Worm (Caenorhabditis elegans) whole organism, early embryonic: Measurements from ENCODE around the gene cah-4.

Source experiments
- F13C5.2 ChIP-seq: sonication (generic microtip); optimal IDR thresholded peaks from 2 replicates; lab custom pipeline; 2017; ENCODE audit warnings: mild to moderate bottlenecking, missing genetic modification characterization, inconsistent platforms, missing compliant biosample characterization
- aly-1 ChIP-seq: sonication (generic microtip); optimal IDR thresholded peaks from 2 replicates; lab custom pipeline; 2016; ENCODE audit warnings: missing genetic modification characterization, missing compliant biosample characterization
- ama-1 ChIP-seq: fragments of 150-350 bp; optimal IDR thresholded peaks from 2 replicates; lab custom pipeline; 2014
- ceh-13 ChIP-seq: fragments of 200-800 bp; sonication (Bioruptor generic); optimal IDR thresholded peaks from 2 replicates; lab custom pipeline; 2018; ENCODE audit warnings: mild to moderate bottlenecking, missing genetic modification characterization, missing compliant biosample characterization
- ets-7 ChIP-seq: sonication (generic microtip); optimal IDR thresholded peaks from 2 replicates; lab custom pipeline; 2016; ENCODE audit warnings: missing genotype, missing genetic modification characterization, missing compliant biosample characterization
- flt-1 ChIP-seq: fragments of 200-800 bp; sonication (Bioruptor generic); IDR thresholded peaks from 2 replicates; pipeline ENCODE4 v1.3.6; 2022; ENCODE audit warnings: missing genetic modification characterization, missing compliant biosample characterization
- hmg-4 ChIP-seq: fragments of 200-800 bp; sonication (Bioruptor generic); optimal IDR thresholded peaks from 2 replicates; lab custom pipeline; 2018; ENCODE audit warnings: mild to moderate bottlenecking, missing genetic modification characterization, missing compliant biosample characterization
- hnd-1 ChIP-seq: sonication (generic microtip); optimal IDR thresholded peaks from 2 replicates; lab custom pipeline; 2016; ENCODE audit warnings: missing genetic modification characterization, missing compliant biosample characterization
- pes-1 ChIP-seq: fragments of 200-800 bp; sonication (Bioruptor generic); IDR thresholded peaks from 2 replicates; pipeline ENCODE4 v1.3.6; 2022; ENCODE audit warnings: missing genetic modification reagents, missing genetic modification characterization, missing compliant biosample characterization
- scrt-1 ChIP-seq: fragments of 200-800 bp; sonication (Bioruptor generic); IDR thresholded peaks from 2 replicates; pipeline ENCODE4 v1.3.6; 2022; ENCODE audit warnings: missing genetic modification characterization, missing compliant biosample characterization
- sea-1 ChIP-seq: fragments of 200-800 bp; sonication (Bioruptor generic); conservative IDR thresholded peaks from 2 replicates; pipeline ENCODE4 v1.3.6; 2022; ENCODE audit warnings: missing genetic modification characterization, missing compliant biosample characterization
- tbx-11 ChIP-seq: fragments of 200-800 bp; sonication (Bioruptor generic); IDR thresholded peaks from 2 replicates; pipeline ENCODE4 v1.3.6; 2022; ENCODE audit warnings: missing genetic modification characterization, missing compliant biosample characterization
- tbx-37 ChIP-seq: fragments of 200-800 bp; sonication (Bioruptor generic); conservative IDR thresholded peaks from 2 replicates; pipeline ENCODE4 v1.3.6; 2022; ENCODE audit warnings: missing genetic modification reagents, missing genetic modification characterization, missing compliant biosample characterization

ce11 chrX:13590688-13591087 is 48.3 kb downstream of the cah-4 start:
- TF ChIP-seq tbx-11 (GFP tag; lab: Robert Waterston, UW) (no peak), ama-1 (lab: Kevin White, UChicago) (no peak), pes-1 (GFP tag; lab: Robert Waterston, UW) (no peak), F13C5.2 (tag; lab: Kevin White, UChicago) (no peak), aly-1 (tag; lab: Kevin White, UChicago) (peak; percentile 5), sea-1 (GFP tag; lab: Robert Waterston, UW) (no peak), ets-7 (tag; lab: Kevin White, UChicago) (no peak), hmg-4 (GFP tag; lab: Kevin White, UChicago) (no peak), tbx-37 (GFP tag; lab: Robert Waterston, UW) (no peak), ceh-13 (GFP tag; lab: Kevin White, UChicago) (no peak), flt-1 (no peak), hnd-1 (no peak), scrt-1 (no peak)
